Fruit fly (Drosophila melanogaster): ENCODE results near the gene PIG-B.
A peak's percentile ranks its signal among the peaks of the same experiment; 100 is the strongest.

The PIG-B gene

DNA sequence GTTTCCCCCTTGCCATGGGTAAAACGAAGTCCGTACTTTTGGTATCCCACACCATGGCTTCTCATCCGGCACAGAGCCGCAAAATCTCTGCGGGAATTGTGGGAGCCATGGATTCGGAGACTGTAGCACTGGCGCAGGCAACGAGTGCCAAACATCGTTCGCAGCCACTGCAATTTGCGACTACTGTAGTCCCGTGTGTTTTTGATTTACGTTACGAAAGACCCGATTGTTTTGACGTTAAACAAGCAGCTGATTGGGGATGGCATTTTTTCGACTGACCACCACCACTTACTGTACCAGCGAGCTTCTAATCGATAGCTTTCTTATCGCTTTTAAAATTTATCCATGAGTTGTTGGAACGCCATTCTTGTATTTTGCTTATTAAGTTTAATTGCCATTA lies 1.1 kb upstream of the PIG-B start, which contains the start of gene CG32262:
CG32262 (minus strand) TSS at position 254 of the 400 bp plus-strand sequence.
- TF ChIP-seq fd59A (GFP tag; optimal IDR thresholded peaks at IDR 0.05): no peak
- TF ChIP-seq CG10631 (GFP tag; optimal IDR thresholded peaks at IDR 0.05): no peak
- TF ChIP-seq dac (GFP tag; optimal IDR thresholded peaks at IDR 0.05): no peak
- TF ChIP-seq fd85E (GFP tag; optimal IDR thresholded peaks at IDR 0.05): no peak
- no peak for TF ChIP-seq Met (GFP tag; optimal IDR thresholded peaks at IDR 0.05)
- peak; percentile 25 for TF ChIP-seq esn (GFP tag; optimal IDR thresholded peaks at IDR 0.05)

DNA sequence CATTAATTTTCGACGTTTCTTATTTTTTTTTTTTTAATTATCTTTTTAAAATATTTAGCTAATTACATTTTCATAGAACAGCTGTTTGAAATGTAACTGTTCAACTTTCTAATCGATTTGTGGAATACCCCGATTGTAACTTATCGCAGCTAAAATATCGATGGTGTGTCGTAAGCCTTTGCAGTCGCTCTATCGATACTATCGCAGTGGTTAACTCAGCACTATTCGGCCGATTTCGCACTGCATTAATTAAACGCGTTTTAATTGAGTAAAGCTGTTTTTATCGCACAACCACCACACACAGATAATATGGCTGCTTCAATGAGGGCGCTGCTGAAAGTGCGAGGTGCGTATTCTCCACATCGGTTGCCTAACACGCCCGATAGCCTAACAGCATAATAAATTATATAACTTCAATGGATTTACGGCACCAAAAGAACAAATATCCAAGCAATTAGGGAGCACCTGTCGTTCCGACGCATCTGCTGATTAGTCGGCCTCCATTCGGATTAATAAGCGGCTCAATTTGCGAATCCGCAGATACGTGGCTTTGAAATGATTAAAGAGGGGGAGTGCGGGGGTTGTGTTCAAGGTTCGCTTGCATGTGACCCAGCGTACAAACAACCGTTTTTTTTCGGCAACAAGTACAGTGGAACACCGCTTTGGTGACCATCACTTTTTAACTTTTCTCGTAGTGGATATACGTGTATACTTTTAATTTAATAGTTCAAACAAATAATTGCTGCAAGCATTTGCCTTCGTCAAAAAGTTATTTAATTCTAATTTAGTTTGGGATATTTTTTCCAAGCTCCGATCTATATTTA lies 3.2 kb downstream of the PIG-B start, which contains the start of gene Scsalpha1:
Scsalpha1 (plus strand) TSS at position 202 of the 824 bp plus-strand sequence.
- TF ChIP-seq CG11762 (GFP tag; optimal IDR thresholded peaks at IDR 0.05; ENCODE audit: insufficient read depth) (peak; percentile 15), Ets21C (GFP tag; optimal IDR thresholded peaks at IDR 0.05) (no peak), lz (GFP tag; optimal IDR thresholded peaks at IDR 0.05) (peak; percentile 45), acj6 (GFP tag; optimal IDR thresholded peaks at IDR 0.05) (peak; percentile 43), Eip75B (GFP tag; optimal IDR thresholded peaks at IDR 0.05) (no peak), CG15336 (GFP tag; IDR thresholded peaks at IDR 0.05) (peak; percentile 46; the same call in 1 of the 2 replicates), achi (GFP tag; optimal IDR thresholded peaks at IDR 0.05) (no peak), CG11902 (GFP tag; optimal IDR thresholded peaks at IDR 0.05) (no peak), CG16779 (tag; optimal IDR thresholded peaks at IDR 0.05) (no peak), Lpt (GFP tag; optimal IDR thresholded peaks at IDR 0.05) (no peak), Sox15 (GFP tag; optimal IDR thresholded peaks at IDR 0.05) (peak; percentile 21), dac (GFP tag; optimal IDR thresholded peaks at IDR 0.05) (peak; percentile 1), dsx (GFP tag; optimal IDR thresholded peaks at IDR 0.05; ENCODE audit: poor library complexity, severe bottlenecking) (no peak), OdsH (GFP tag; optimal IDR thresholded peaks at IDR 0.05) (peak; percentile 38), salr (GFP tag; optimal IDR thresholded peaks at IDR 0.05) (peak; percentile 7 to 21), CG10669 (GFP tag; optimal IDR thresholded peaks at IDR 0.05) (no peak), topi (GFP tag; optimal IDR thresholded peaks at IDR 0.05) (peak; percentile 10), ss (GFP tag; optimal IDR thresholded peaks at IDR 0.05) (peak; percentile 43 to 63), CG6808 (GFP tag; optimal IDR thresholded peaks at IDR 0.05) (peak; percentile 38), svp (GFP tag) (peak; percentile 98), CG4318 (GFP tag; optimal IDR thresholded peaks at IDR 0.05) (no peak), CG6276 (GFP tag; optimal IDR thresholded peaks at IDR 0.05) (no peak), CG3032 (tag; optimal IDR thresholded peaks at IDR 0.05) (no peak), spab (GFP tag; optimal IDR thresholded peaks at IDR 0.05) (no peak), fd85E (GFP tag; optimal IDR thresholded peaks at IDR 0.05) (no peak), Met (GFP tag; optimal IDR thresholded peaks at IDR 0.05) (no peak), Gug (GFP tag; IDR thresholded peaks at IDR 0.05) (no peak), CG31627 (GFP tag; optimal IDR thresholded peaks at IDR 0.05) (peak; percentile 47), vri (GFP tag; optimal IDR thresholded peaks at IDR 0.05) (peak; percentile 61), eg (GFP tag; IDR thresholded peaks at IDR 0.05) (no peak; the same call in 1 of the 3 replicates), fkh (GFP tag; optimal IDR thresholded peaks at IDR 0.05) (peak; percentile 7), CG8119 (GFP tag; IDR thresholded peaks at IDR 0.05) (peak; percentile 71), Ets96B (tag; optimal IDR thresholded peaks at IDR 0.05) (peak; percentile 7), CG9139 (GFP tag; optimal IDR thresholded peaks at IDR 0.05) (peak; percentile 45), esn (GFP tag; optimal IDR thresholded peaks at IDR 0.05) (peak; percentile 55), pdm3 (GFP tag; optimal IDR thresholded peaks at IDR 0.05) (no peak), Hr4 (GFP tag; optimal IDR thresholded peaks at IDR 0.05) (peak; percentile 60), fd59A (GFP tag; optimal IDR thresholded peaks at IDR 0.05) (no peak), CG8632 (GFP tag; optimal IDR thresholded peaks at IDR 0.05) (no peak), CG6854 (GFP tag; optimal IDR thresholded peaks at IDR 0.05) (peak; percentile 35), Eip78C (GFP tag) (peak; percentile 88), CG6163 (GFP tag; IDR thresholded peaks at IDR 0.05) (no peak; the same call in 1 of the 3 replicates), CG11294 (GFP tag; IDR thresholded peaks at IDR 0.05) (peak; percentile 31; the same call in 1 of the 2 replicates), CG34406 (GFP tag; optimal IDR thresholded peaks at IDR 0.05) (peak; percentile 50), Sox14 (GFP tag; optimal IDR thresholded peaks at IDR 0.05) (peak; percentile 20), CG32006 (GFP tag; optimal IDR thresholded peaks at IDR 0.05) (no peak)
